Fruit fly (Drosophila melanogaster) whole organism, adult: ENCODE data around the gene ND-15.
A peak's percentile ranks its signal among the peaks of the same experiment; 100 is the strongest.

Source experiments
- CG11617 ChIP-seq: fragments of 200-800 bp; sonication (Bioruptor generic); optimal IDR thresholded peaks from 2 replicates; lab custom pipeline; 2017; ENCODE audit warnings: mild to moderate bottlenecking, missing biosample characterization, missing genetic modification reagents, missing genetic modification characterization
- CG12768 ChIP-seq: fragments of 200-800 bp; sonication (Bioruptor generic); optimal IDR thresholded peaks from 2 replicates; lab custom pipeline; 2017; ENCODE audit warnings: missing biosample characterization, missing genetic modification characterization, mild to moderate bottlenecking, moderate library complexity, missing genetic modification reagents
- CG14711 ChIP-seq: fragments of 200-800 bp; sonication (Bioruptor generic); optimal IDR thresholded peaks from 2 replicates; lab custom pipeline; 2018; ENCODE audit warnings: missing biosample characterization, mild to moderate bottlenecking, missing genetic modification characterization, moderate library complexity
- CG1620 ChIP-seq: fragments of 200-800 bp; sonication (Bioruptor generic); optimal IDR thresholded peaks from 2 replicates; lab custom pipeline; 2016; ENCODE audit warnings: missing biosample characterization, missing genetic modification characterization
- CG33017 ChIP-seq: fragments of 200-800 bp; sonication (Bioruptor generic); optimal IDR thresholded peaks from 2 replicates; lab custom pipeline; 2018; ENCODE audit warnings: missing biosample characterization, mild to moderate bottlenecking, missing genetic modification characterization, moderate library complexity
- CG5204 ChIP-seq: fragments of 200-800 bp; sonication (Bioruptor generic); optimal IDR thresholded peaks from 2 replicates; lab custom pipeline; 2016; ENCODE audit warnings: missing biosample characterization, missing genetic modification characterization
- CG7045 ChIP-seq: fragments of 200-800 bp; sonication (Bioruptor generic); optimal IDR thresholded peaks from 2 replicates; lab custom pipeline; 2017; ENCODE audit warnings: missing biosample characterization, mild to moderate bottlenecking, missing genetic modification characterization
- CG7101 ChIP-seq: fragments of 200-800 bp; sonication (Bioruptor generic); optimal IDR thresholded peaks from 2 replicates; lab custom pipeline; 2018; ENCODE audit warnings: missing biosample characterization, mild to moderate bottlenecking, missing genetic modification characterization, moderate library complexity
- Clk ChIP-seq: fragments of 200-800 bp; sonication (Bioruptor generic); optimal IDR thresholded peaks from 2 replicates; lab custom pipeline; 2017; ENCODE audit warnings: missing biosample characterization, missing genetic modification characterization
- Crg-1 ChIP-seq: fragments of 200-800 bp; sonication (Bioruptor generic); optimal IDR thresholded peaks from 2 replicates; lab custom pipeline; 2016; ENCODE audit warnings: missing biosample characterization, missing genetic modification characterization
- Hr96 ChIP-seq: fragments of 200-800 bp; sonication (Bioruptor generic); optimal IDR thresholded peaks from 2 replicates; lab custom pipeline; 2016; ENCODE audit warnings: missing biosample characterization, missing genetic modification characterization
- Mnt ChIP-seq: fragments of 200-800 bp; sonication (Bioruptor generic); optimal IDR thresholded peaks from 2 replicates; lab custom pipeline; 2016; ENCODE audit warnings: missing biosample characterization, mild to moderate bottlenecking, missing genetic modification characterization
- bab1 ChIP-seq: fragments of 200-800 bp; sonication (Bioruptor generic); optimal IDR thresholded peaks from 3 replicates; lab custom pipeline; 2019; ENCODE audit warnings: missing biosample characterization, mild to moderate bottlenecking, missing genetic modification characterization, moderate library complexity
- cic ChIP-seq: fragments of 200-800 bp; sonication (Bioruptor generic); optimal IDR thresholded peaks from 2 replicates; lab custom pipeline; 2017; ENCODE audit warnings: missing biosample characterization, mild to moderate bottlenecking, missing genetic modification characterization, moderate library complexity
- cnc ChIP-seq, 2 experiments: fragments of >200 bp; optimal IDR thresholded peaks; 2 replicates each; lab custom pipeline; 2017
- kay ChIP-seq: fragments of 200-800 bp; sonication (Bioruptor generic); peaks from one replicate; lab custom pipeline; 2016; ENCODE audit warnings: missing biosample characterization, missing genetic modification characterization, borderline replicate concordance
- ovo ChIP-seq: fragments of 200-800 bp; sonication (Bioruptor generic); optimal IDR thresholded peaks from 2 replicates; lab custom pipeline; 2016; ENCODE audit warnings: missing biosample characterization, missing genetic modification characterization
- pad ChIP-seq: fragments of 200-800 bp; sonication (Bioruptor generic); optimal IDR thresholded peaks from 3 replicates; lab custom pipeline; 2017; ENCODE audit warnings: missing biosample characterization, missing genetic modification characterization, mild to moderate bottlenecking, moderate library complexity, missing genetic modification reagents
- tj ChIP-seq: fragments of 200-800 bp; sonication (Bioruptor generic); optimal IDR thresholded peaks from 3 replicates; lab custom pipeline; 2017; ENCODE audit warnings: missing biosample characterization, mild to moderate bottlenecking, missing genetic modification characterization, moderate library complexity
- toe ChIP-seq: fragments of 200-800 bp; sonication (Bioruptor generic); optimal IDR thresholded peaks from 2 replicates; lab custom pipeline; 2016; ENCODE audit warnings: missing biosample characterization, missing genetic modification characterization

ND-15 gene

dm6 chr2L:166115-167069, 51.9 kb downstream of the ND-15 start:
- TF ChIP-seq Mnt (peak; percentile 98), pad (GFP tag; lab: Kevin White, UChicago) (peak; percentile 91), Crg-1 (GFP tag; lab: Kevin White, UChicago) (peak; percentile 95), tj (GFP tag; lab: Kevin White, UChicago) (peak; percentile 99), CG12768 (peak; percentile 100), ovo (GFP tag; lab: Kevin White, UChicago) (peak; percentile 99), CG5204 (GFP tag; lab: Kevin White, UChicago) (peak; percentile 95), Hr96 (GFP tag; lab: Kevin White, UChicago) (peak; percentile 95), toe (GFP tag; lab: Kevin White, UChicago) (peak; percentile 97), CG1620 (GFP tag; lab: Kevin White, UChicago) (peak; percentile 83), kay (peak; percentile 100), CG7101 (peak; percentile 96), cnc (optimal IDR thresholded peaks at IDR 0.05; lab: Kevin White, UChicago) (no peak), CG14711 (peak; percentile 86), CG7045 (peak; percentile 99), Clk (peak; percentile 100), CG33017 (tag; lab: Kevin White, UChicago) (peak; percentile 98), bab1 (GFP tag; lab: Kevin White, UChicago) (peak; percentile 98), cic (GFP tag; lab: Kevin White, UChicago) (peak; percentile 100), CG11617 (GFP tag; lab: Kevin White, UChicago) (peak; percentile 100)

dm6 chr2L:168270-168901, 53.9 kb downstream of the ND-15 start:
- peak; percentile 78 for TF ChIP-seq tj (GFP tag; lab: Kevin White, UChicago)
- TF ChIP-seq CG14711 = no peak
- peak in 1 of 2 experiments; percentile 27 for TF ChIP-seq cnc (optimal IDR thresholded peaks at IDR 0.05; lab: Kevin White, UChicago)
- TF ChIP-seq kay = no peak
- TF ChIP-seq CG1620 (GFP tag; lab: Kevin White, UChicago) = no peak
- TF ChIP-seq cic (GFP tag; lab: Kevin White, UChicago) = peak; percentile 30

DNA sequence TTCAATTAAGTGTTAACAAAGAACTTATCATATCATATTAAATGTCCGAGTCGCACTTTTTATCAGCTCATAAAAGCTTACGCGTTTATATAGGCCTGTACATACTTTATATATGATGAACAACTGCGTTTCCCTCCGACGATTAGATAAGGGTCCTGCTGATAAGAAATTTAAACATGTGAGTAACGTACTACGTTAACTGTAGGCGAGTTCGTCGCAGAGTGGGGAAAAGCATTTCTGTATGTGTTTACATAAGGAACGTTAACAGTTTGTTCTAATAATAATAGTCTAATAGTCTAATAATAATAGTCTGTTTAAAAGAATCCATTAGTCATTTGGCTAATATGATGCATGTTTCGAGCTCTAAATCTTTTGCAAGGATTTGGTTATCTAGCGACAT, 55.9 kb downstream of the ND-15 start:
- TF ChIP-seq CG11617 (GFP tag; lab: Kevin White, UChicago) (no peak), CG1620 (GFP tag; lab: Kevin White, UChicago) (no peak), cnc (optimal IDR thresholded peaks at IDR 0.05; lab: Kevin White, UChicago) (no peak), kay (peak; percentile 89), bab1 (GFP tag; lab: Kevin White, UChicago) (peak; percentile 1), CG33017 (tag; lab: Kevin White, UChicago) (no peak), cic (GFP tag; lab: Kevin White, UChicago) (peak; percentile 69), CG12768 (peak; percentile 17), Mnt (no peak)

DNA sequence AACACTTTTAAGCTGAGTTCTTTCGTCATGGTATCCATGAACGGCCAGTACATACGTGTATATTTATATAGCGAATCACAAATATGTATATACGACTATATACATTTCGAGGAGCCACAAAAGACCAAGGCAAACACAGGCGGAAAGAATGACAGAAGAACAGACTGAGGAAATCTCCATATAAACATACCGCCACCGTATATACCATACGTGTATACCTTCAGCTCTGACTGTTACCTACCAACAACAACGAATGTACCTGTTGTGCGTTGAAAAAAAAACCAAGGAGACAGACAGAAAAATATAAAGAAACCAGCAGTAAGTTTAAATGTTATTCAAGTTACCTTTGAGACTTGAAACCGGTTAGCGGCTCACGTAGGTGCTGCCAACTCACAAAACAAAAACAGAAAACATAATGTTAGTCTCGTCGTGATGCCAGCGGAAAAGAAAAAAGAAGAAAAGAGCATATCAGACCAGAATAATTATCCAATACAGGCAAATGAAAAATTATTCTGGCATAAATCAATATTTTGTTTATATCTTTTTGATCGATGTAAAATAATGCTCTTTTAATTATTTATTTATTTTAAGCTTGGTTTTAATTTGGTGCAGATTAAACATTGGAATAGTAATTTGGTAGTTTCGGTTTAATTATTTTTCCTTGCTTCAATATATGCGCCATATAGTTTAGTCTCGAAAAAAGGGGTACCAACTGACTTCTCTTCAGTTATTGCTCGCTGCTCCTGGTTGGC, 57.1 kb downstream of the ND-15 start:
- TF ChIP-seq CG7101 (no peak), CG7045 (no peak), CG11617 (GFP tag; lab: Kevin White, UChicago) (no peak), kay (no peak)

DNA sequence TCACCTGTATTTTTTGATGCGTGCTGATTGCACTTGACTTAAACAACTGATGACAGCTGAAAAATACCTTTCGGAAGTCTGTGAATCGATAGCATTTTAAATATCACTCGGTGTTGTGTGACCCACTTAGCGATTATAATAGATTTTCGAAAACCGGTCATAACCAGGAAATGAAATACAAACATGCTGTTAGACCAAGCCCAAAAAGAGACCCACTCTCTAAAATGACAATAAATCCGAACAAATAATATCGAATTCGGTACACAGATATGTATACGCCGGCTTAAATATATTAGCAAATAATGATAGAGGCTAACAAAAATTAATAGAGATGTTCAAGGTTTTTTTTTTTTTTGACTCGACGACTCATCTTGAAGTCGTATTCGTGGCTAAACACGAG, 61.2 kb downstream of the ND-15 start:
- peak; percentile 73 for TF ChIP-seq kay
- no peak for TF ChIP-seq Clk
- TF ChIP-seq CG7045 = no peak

DNA sequence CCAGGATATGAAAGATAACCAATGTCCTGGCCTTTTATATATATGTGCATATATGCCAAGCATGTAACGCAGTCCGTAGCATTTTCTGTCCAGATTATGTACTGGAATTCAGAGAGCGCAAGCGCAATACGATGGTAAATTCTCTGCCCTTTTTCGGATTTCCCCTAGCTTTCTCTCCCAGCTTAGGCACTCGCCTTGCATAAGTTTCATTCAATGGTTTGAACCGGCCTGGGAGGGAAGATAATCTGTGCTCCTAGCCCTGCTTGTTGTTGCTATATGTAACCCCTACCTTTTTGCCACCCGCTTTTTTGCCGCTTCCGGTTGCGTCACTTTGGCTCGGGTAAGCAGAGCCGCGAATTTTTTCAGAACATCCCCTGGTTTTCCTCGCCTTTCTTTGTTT, 64.6 kb downstream of the ND-15 start:
- TF ChIP-seq pad (GFP tag; lab: Kevin White, UChicago) (peak; percentile 46), Hr96 (GFP tag; lab: Kevin White, UChicago) (no peak), kay (no peak), Crg-1 (GFP tag; lab: Kevin White, UChicago) (no peak), cnc (optimal IDR thresholded peaks at IDR 0.05; lab: Kevin White, UChicago) (no peak), bab1 (GFP tag; lab: Kevin White, UChicago) (no peak), CG7101 (no peak)

- TF ChIP-seq Crg-1 (GFP tag; lab: Kevin White, UChicago) (no peak), kay (no peak), CG1620 (GFP tag; lab: Kevin White, UChicago) (no peak), ovo (GFP tag; lab: Kevin White, UChicago) (no peak), cnc (optimal IDR thresholded peaks at IDR 0.05; lab: Kevin White, UChicago) (peak in 1 of 2 experiments; percentile 42), tj (GFP tag; lab: Kevin White, UChicago) (peak; percentile 1), CG14711 (no peak), CG11617 (GFP tag; lab: Kevin White, UChicago) (no peak)
Measured at dm6 chr2L:181020-181419, 66.5 kb downstream of the ND-15 start.
